Worm (Caenorhabditis elegans): Measurements from ENCODE around the gene ttc-17.

Gene ttc-17

ce11 chrV:8983604-8984003, 26.8 kb downstream of the ttc-17 start, which contains the start of gene str-86:
TSS of gene str-86 (minus strand) at chrV:8983704.
- TF ChIP-seq ztf-29 (GFP tag; IDR thresholded peaks at IDR 0.05) (no peak), ztf-23 (GFP tag; IDR thresholded peaks at IDR 0.05) (no peak), tab-1 (GFP tag; IDR thresholded peaks at IDR 0.05) (no peak), T22C8.4 (GFP tag; IDR thresholded peaks at IDR 0.05) (no peak)

- TF ChIP-seq flt-1 (GFP tag; IDR thresholded peaks at IDR 0.05) (no peak), tab-1 (GFP tag; IDR thresholded peaks at IDR 0.05) (no peak)
Measured at ce11 chrV:8984783-8985182, 27.9 kb downstream of the ttc-17 start.

- TF ChIP-seq flt-1 (GFP tag; IDR thresholded peaks at IDR 0.05) (no peak), ref-1 (GFP tag; conservative IDR thresholded peaks at IDR 0.05) (no peak), med-1 (GFP tag; optimal IDR thresholded peaks at IDR 0.05; ENCODE audit: insufficient read depth) (no peak), cog-1 (tag; optimal IDR thresholded peaks at IDR 0.05) (no peak), ztf-23 (GFP tag; IDR thresholded peaks at IDR 0.05) (no peak)
Measured at ce11 chrV:8985740-8986139, 28.9 kb downstream of the ttc-17 start, which contains the start of gene str-85. TSS of gene str-85 (minus strand) at chrV:8985840.

- TF ChIP-seq med-1 (GFP tag; optimal IDR thresholded peaks at IDR 0.05; ENCODE audit: insufficient read depth) = no peak
- TF ChIP-seq ztf-23 (GFP tag; IDR thresholded peaks at IDR 0.05) = no peak
- no peak for TF ChIP-seq tab-1 (GFP tag; IDR thresholded peaks at IDR 0.05)
- TF ChIP-seq cog-1 (tag; optimal IDR thresholded peaks at IDR 0.05) = no peak
- no peak for TF ChIP-seq ztf-29 (GFP tag; IDR thresholded peaks at IDR 0.05)
- TF ChIP-seq flt-1 (GFP tag; IDR thresholded peaks at IDR 0.05) = no peak
- TF ChIP-seq ref-1 (GFP tag; conservative IDR thresholded peaks at IDR 0.05) = no peak
- no peak for TF ChIP-seq T22C8.4 (GFP tag; IDR thresholded peaks at IDR 0.05)
- no peak for TF ChIP-seq klf-2 (GFP tag; conservative IDR thresholded peaks at IDR 0.05)
Measured at ce11 chrV:8988104-8988503, 31.3 kb downstream of the ttc-17 start, which contains the start of gene str-87. TSS of gene str-87 (minus strand) at chrV:8988204.

- no peak for TF ChIP-seq flt-1 (GFP tag; IDR thresholded peaks at IDR 0.05)
- TF ChIP-seq ref-1 (GFP tag; conservative IDR thresholded peaks at IDR 0.05) = no peak
- TF ChIP-seq tab-1 (GFP tag; IDR thresholded peaks at IDR 0.05) = no peak
- no peak for TF ChIP-seq med-1 (GFP tag; optimal IDR thresholded peaks at IDR 0.05; ENCODE audit: insufficient read depth)
- no peak for TF ChIP-seq cog-1 (tag; optimal IDR thresholded peaks at IDR 0.05)
- TF ChIP-seq klf-2 (GFP tag; conservative IDR thresholded peaks at IDR 0.05) = no peak
- TF ChIP-seq T22C8.4 (GFP tag; IDR thresholded peaks at IDR 0.05) = no peak
- TF ChIP-seq ztf-29 (GFP tag; IDR thresholded peaks at IDR 0.05) = no peak
- TF ChIP-seq ztf-23 (GFP tag; IDR thresholded peaks at IDR 0.05) = no peak
Measured at ce11 chrV:8990194-8990649, 33.4 kb downstream of the ttc-17 start, which contains the start of gene F59E11.7. TSS of gene F59E11.7 (plus strand) at chrV:8990244.

- TF ChIP-seq ref-1 (GFP tag; conservative IDR thresholded peaks at IDR 0.05) = no peak
- no peak for TF ChIP-seq ztf-23 (GFP tag; IDR thresholded peaks at IDR 0.05)
- TF ChIP-seq flt-1 (GFP tag; IDR thresholded peaks at IDR 0.05) = no peak
- no peak for TF ChIP-seq tab-1 (GFP tag; IDR thresholded peaks at IDR 0.05)
- TF ChIP-seq med-1 (GFP tag; optimal IDR thresholded peaks at IDR 0.05; ENCODE audit: insufficient read depth) = no peak
- TF ChIP-seq ztf-29 (GFP tag; IDR thresholded peaks at IDR 0.05) = no peak
- no peak for TF ChIP-seq cog-1 (tag; optimal IDR thresholded peaks at IDR 0.05)
- no peak for TF ChIP-seq T22C8.4 (GFP tag; IDR thresholded peaks at IDR 0.05)
Measured at ce11 chrV:8991679-8992078, 34.8 kb downstream of the ttc-17 start, which contains the start of gene F59E11.6. TSS of gene F59E11.6 (plus strand) at chrV:8991789.

- TF ChIP-seq klf-2 (GFP tag; conservative IDR thresholded peaks at IDR 0.05) = no peak
- no peak for TF ChIP-seq cog-1 (tag; optimal IDR thresholded peaks at IDR 0.05)
- TF ChIP-seq ref-1 (GFP tag; conservative IDR thresholded peaks at IDR 0.05) = no peak
- TF ChIP-seq ztf-23 (GFP tag; IDR thresholded peaks at IDR 0.05) = no peak
- TF ChIP-seq med-1 (GFP tag; optimal IDR thresholded peaks at IDR 0.05; ENCODE audit: insufficient read depth) = no peak
- no peak for TF ChIP-seq T22C8.4 (GFP tag; IDR thresholded peaks at IDR 0.05)
- no peak for TF ChIP-seq flt-1 (GFP tag; IDR thresholded peaks at IDR 0.05)
- no peak for TF ChIP-seq ztf-29 (GFP tag; IDR thresholded peaks at IDR 0.05)
- TF ChIP-seq tab-1 (GFP tag; IDR thresholded peaks at IDR 0.05) = no peak
Measured at ce11 chrV:8994272-8994671, 37.4 kb downstream of the ttc-17 start.

- no peak for TF ChIP-seq flt-1 (GFP tag; IDR thresholded peaks at IDR 0.05)
- no peak for TF ChIP-seq tab-1 (GFP tag; IDR thresholded peaks at IDR 0.05)
- no peak for TF ChIP-seq med-1 (GFP tag; optimal IDR thresholded peaks at IDR 0.05; ENCODE audit: insufficient read depth)
- TF ChIP-seq ref-1 (GFP tag; conservative IDR thresholded peaks at IDR 0.05) = no peak
- TF ChIP-seq ztf-29 (GFP tag; IDR thresholded peaks at IDR 0.05) = no peak
- TF ChIP-seq ztf-23 (GFP tag; IDR thresholded peaks at IDR 0.05) = no peak
- TF ChIP-seq cog-1 (tag; optimal IDR thresholded peaks at IDR 0.05) = no peak
- TF ChIP-seq klf-2 (GFP tag; conservative IDR thresholded peaks at IDR 0.05) = no peak
- TF ChIP-seq T22C8.4 (GFP tag; IDR thresholded peaks at IDR 0.05) = no peak
Measured at ce11 chrV:8994801-8995200, 38.0 kb downstream of the ttc-17 start, which contains the start of gene F59E11.5. TSS of gene F59E11.5 (plus strand) at chrV:8995101.

- TF ChIP-seq ztf-23 (GFP tag; IDR thresholded peaks at IDR 0.05) (no peak), tab-1 (GFP tag; IDR thresholded peaks at IDR 0.05) (no peak), ztf-29 (GFP tag; IDR thresholded peaks at IDR 0.05) (no peak), klf-2 (GFP tag; conservative IDR thresholded peaks at IDR 0.05) (no peak), ref-1 (GFP tag; conservative IDR thresholded peaks at IDR 0.05) (no peak), T22C8.4 (GFP tag; IDR thresholded peaks at IDR 0.05) (no peak), cog-1 (tag; optimal IDR thresholded peaks at IDR 0.05) (no peak), flt-1 (GFP tag; IDR thresholded peaks at IDR 0.05) (no peak), med-1 (GFP tag; optimal IDR thresholded peaks at IDR 0.05; ENCODE audit: insufficient read depth) (no peak)
Measured at ce11 chrV:9001175-9001574, 44.3 kb downstream of the ttc-17 start, which contains the start of gene F59E11.2. TSS of gene F59E11.2 (plus strand) at chrV:9001475.

ce11 chrV:9003291-9003690, 46.4 kb downstream of the ttc-17 start, which contains the start of gene srx-1:
TSS of gene srx-1 (plus strand) at chrV:9003672.
- TF ChIP-seq med-1 (GFP tag; optimal IDR thresholded peaks at IDR 0.05; ENCODE audit: insufficient read depth) (no peak), cog-1 (tag; optimal IDR thresholded peaks at IDR 0.05) (no peak), tab-1 (GFP tag; IDR thresholded peaks at IDR 0.05) (no peak)

Measured in whole organism, midembryonic.